Worm (Caenorhabditis elegans) whole organism, dauer: Measurements from ENCODE around the gene H20E11.3.

Source experiments
- unc-62 ChIP-seq: sonication (generic microtip); optimal IDR thresholded peaks from 2 replicates; lab custom pipeline; 2017; ENCODE audit warnings: missing biosample characterization, missing genetic modification reagents, missing genetic modification characterization

Gene H20E11.3

DNA sequence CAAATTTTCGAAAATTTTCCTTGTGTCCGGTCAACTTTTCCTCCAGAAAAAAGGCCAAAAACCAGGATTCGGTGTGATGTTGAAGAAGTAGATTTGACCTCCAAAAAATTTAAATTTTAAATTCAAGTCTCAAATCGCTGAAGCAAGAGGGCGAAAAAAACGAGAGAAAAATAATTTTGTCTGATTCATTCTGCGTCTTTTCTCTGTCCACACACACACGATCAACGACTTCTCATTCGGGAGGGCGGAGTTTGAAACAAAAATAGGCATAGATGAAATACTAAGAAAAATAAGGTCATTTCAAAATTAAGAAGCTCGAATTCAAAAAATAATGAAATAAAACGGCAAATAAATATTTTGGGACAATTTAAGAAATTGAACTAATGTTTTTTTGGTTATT, 34.7 kb downstream of the H20E11.3 start, which contains the start of gene R13H7.2:
Gene R13H7.2 (minus strand): TSS at position 101 of the 400 bp plus-strand sequence.
- no peak for TF ChIP-seq unc-62 (GFP tag; lab: Kevin White, UChicago)

DNA sequence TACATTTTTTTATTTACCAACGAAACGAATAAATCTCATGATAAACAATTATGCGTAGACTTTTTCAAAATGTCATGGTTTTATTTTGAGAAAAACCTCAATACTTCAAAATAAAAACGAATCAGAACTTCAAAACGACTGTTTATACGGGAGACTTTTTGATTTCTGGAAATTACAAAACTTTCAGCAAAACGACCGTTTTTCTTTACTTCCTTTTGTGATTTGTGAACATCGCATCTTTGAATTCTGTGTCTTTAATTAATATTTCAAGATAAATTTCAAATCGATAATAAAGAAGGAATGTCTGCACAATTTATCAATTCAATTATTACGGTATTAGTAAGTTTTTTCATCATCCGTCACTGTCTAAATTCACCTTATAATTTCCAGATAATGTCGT, 43.2 kb downstream of the H20E11.3 start, which contains the start of gene srx-20:
Gene srx-20 (plus strand): TSS at position 301 of the 400 bp plus-strand sequence.
- TF ChIP-seq unc-62 (GFP tag; lab: Kevin White, UChicago) = no peak

DNA sequence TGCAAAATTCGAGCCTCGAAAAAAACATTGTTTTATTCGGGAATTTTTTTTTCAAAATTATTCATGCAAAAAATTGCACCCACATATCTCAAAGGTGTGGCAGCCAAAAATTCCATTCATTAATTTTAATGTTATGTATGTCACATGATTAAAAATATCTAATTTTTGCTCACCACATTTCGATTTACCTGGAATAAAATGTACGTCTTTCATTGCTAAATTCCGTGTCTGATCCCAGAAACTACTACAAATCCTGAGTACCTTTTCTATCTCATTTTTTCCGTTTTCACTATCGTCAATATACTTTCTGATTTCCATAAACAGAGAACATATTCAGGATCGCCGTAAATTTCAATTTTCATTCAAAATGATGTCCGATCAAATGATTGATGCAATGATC, 48.3 kb downstream of the H20E11.3 start, which contains the start of gene srx-19:
Gene srx-19 (plus strand): TSS at position 301 of the 400 bp plus-strand sequence.
- TF ChIP-seq unc-62 (GFP tag; lab: Kevin White, UChicago) = no peak
